Fruit fly (Drosophila melanogaster) whole organism, embryonic: Measurements from ENCODE around the gene MtnD.

Source experiments
- CG10274 ChIP-seq: fragments of 200-800 bp; sonication (Bioruptor generic); optimal IDR thresholded peaks from 3 replicates; lab custom pipeline; 2017; ENCODE audit warnings: missing biosample characterization, mild to moderate bottlenecking, missing genetic modification characterization
- CG11093 ChIP-seq: fragments of 200-800 bp; sonication (Bioruptor generic); IDR thresholded peaks from 3 replicates; pipeline ENCODE4 v1.3.6; 2022; ENCODE audit warnings: missing biosample characterization, missing genetic modification characterization
- CG11695 ChIP-seq: fragments of 200-800 bp; sonication (Bioruptor generic); IDR thresholded peaks from 3 replicates; pipeline ENCODE4 v1.3.6; 2022; ENCODE audit warnings: missing biosample characterization, missing genetic modification characterization
- CG12155 ChIP-seq: fragments of 200-800 bp; sonication (Bioruptor generic); optimal IDR thresholded peaks from 3 replicates; lab custom pipeline; 2016; ENCODE audit warnings: missing biosample characterization, missing genetic modification characterization
- CG13424 ChIP-seq: fragments of 200-800 bp; sonication (Bioruptor generic); optimal IDR thresholded peaks from 2 replicates; lab custom pipeline; 2019; ENCODE audit warnings: missing biosample characterization, mild to moderate bottlenecking, missing genetic modification characterization, moderate library complexity
- CG14860 ChIP-seq: fragments of 200-800 bp; sonication (Bioruptor generic); IDR thresholded peaks from 3 replicates; pipeline ENCODE4 v1.3.6; 2022; ENCODE audit warnings: missing biosample characterization, missing genetic modification characterization; ENCODE audit not compliant: partially characterized antibody
- CG1529 ChIP-seq: fragments of 200-800 bp; sonication (Bioruptor generic); optimal IDR thresholded peaks from 3 replicates; lab custom pipeline; 2018; ENCODE audit warnings: missing biosample characterization, missing genetic modification characterization
- CG17829 ChIP-seq: fragments of 200-800 bp; optimal IDR thresholded peaks from 2 replicates; lab custom pipeline; 2019; ENCODE audit warnings: missing biosample characterization, mild to moderate bottlenecking, missing genetic modification characterization, moderate library complexity
- CG1792 ChIP-seq: fragments of 200-800 bp; sonication (Bioruptor generic); optimal IDR thresholded peaks from 2 replicates; lab custom pipeline; 2016; ENCODE audit warnings: missing biosample characterization, missing genetic modification characterization
- CG32772 ChIP-seq: fragments of 200-800 bp; sonication (Bioruptor generic); IDR thresholded peaks from 2 replicates; pipeline ENCODE4 v1.3.6; 2022; ENCODE audit warnings: missing biosample characterization, missing genetic modification characterization
- CG33557 ChIP-seq: fragments of 200-800 bp; sonication (Bioruptor generic); optimal IDR thresholded peaks from 2 replicates; lab custom pipeline; 2019; ENCODE audit warnings: missing biosample characterization, mild to moderate bottlenecking, missing genetic modification characterization, moderate library complexity
- CG4328 ChIP-seq: fragments of 200-800 bp; sonication (Bioruptor generic); optimal IDR thresholded peaks from 3 replicates; lab custom pipeline; 2017; ENCODE audit warnings: missing biosample characterization, missing genetic modification reagents, missing genetic modification characterization
- CG4360 ChIP-seq: fragments of 200-800 bp; sonication (Bioruptor generic); IDR thresholded peaks from 2 replicates; pipeline ENCODE4 v1.3.6; 2022; ENCODE audit warnings: missing biosample characterization, missing genetic modification characterization
- CG8281 ChIP-seq: fragments of 200-800 bp; sonication (Bioruptor generic); optimal IDR thresholded peaks from 2 replicates; lab custom pipeline; 2018; ENCODE audit warnings: missing biosample characterization, mild to moderate bottlenecking, missing genetic modification characterization, moderate library complexity
- CG8290 ChIP-seq, 3 experiments: fragments of 200-800 bp; sonication (Bioruptor generic); optimal IDR thresholded peaks; 2 replicates each; lab custom pipeline; 2016 to 2019; ENCODE audit warnings: missing biosample characterization in 3 of 3, missing genetic modification characterization in 3 of 3, mild to moderate bottlenecking in 2 of 3, moderate library complexity in 1 of 3
- CG8765 ChIP-seq: fragments of 200-800 bp; sonication (Bioruptor generic); IDR thresholded peaks from 2 replicates; pipeline ENCODE4 v1.3.6; 2022; ENCODE audit warnings: missing biosample characterization, missing genetic modification characterization
- Dbx ChIP-seq: fragments of 200-800 bp; sonication (Bioruptor generic); IDR thresholded peaks from 3 replicates; pipeline ENCODE4 v1.3.6; 2022; ENCODE audit warnings: missing biosample characterization, missing genetic modification characterization
- Doc2 ChIP-seq: fragments of 200-800 bp; sonication (Bioruptor generic); IDR thresholded peaks from 2 replicates; pipeline ENCODE4 v1.3.6; 2022; ENCODE audit warnings: missing biosample characterization, missing genetic modification characterization
- Dp ChIP-seq: fragments of 200-800 bp; sonication (Bioruptor generic); optimal IDR thresholded peaks from 2 replicates; lab custom pipeline; 2018; ENCODE audit warnings: missing biosample characterization, mild to moderate bottlenecking, missing genetic modification characterization, moderate library complexity
- HLH3B ChIP-seq: fragments of 200-800 bp; sonication (Bioruptor generic); IDR thresholded peaks from 2 replicates; pipeline ENCODE4 v1.3.6; 2022; ENCODE audit warnings: missing biosample characterization, missing genetic modification characterization
- HLH54F ChIP-seq: fragments of 200-800 bp; sonication (Bioruptor generic); optimal IDR thresholded peaks from 3 replicates; lab custom pipeline; 2016; ENCODE audit warnings: missing biosample characterization, missing genetic modification characterization
- HmgD ChIP-seq: fragments of 200-800 bp; sonication (Bioruptor generic); optimal IDR thresholded peaks from 3 replicates; lab custom pipeline; 2016; ENCODE audit warnings: missing biosample characterization, missing genetic modification characterization
- Hmx ChIP-seq: fragments of 200-800 bp; sonication (Bioruptor generic); optimal IDR thresholded peaks from 2 replicates; lab custom pipeline; 2016; ENCODE audit warnings: missing biosample characterization, missing genetic modification characterization
- Sry-δ ChIP-seq: fragments of 200-800 bp; sonication (Bioruptor generic); optimal IDR thresholded peaks from 2 replicates; lab custom pipeline; 2016; ENCODE audit warnings: missing biosample characterization, missing genetic modification characterization
- Usf ChIP-seq: fragments of 200-800 bp; sonication (Bioruptor generic); optimal IDR thresholded peaks from 2 replicates; lab custom pipeline; 2017; ENCODE audit warnings: missing genotype, missing biosample characterization, missing genetic modification characterization
- az2 ChIP-seq: fragments of 200-800 bp; sonication (Bioruptor generic); optimal IDR thresholded peaks from 3 replicates; lab custom pipeline; 2016; ENCODE audit warnings: missing biosample characterization, missing genetic modification characterization
- bigmax ChIP-seq: fragments of 200-800 bp; sonication (Bioruptor generic); optimal IDR thresholded peaks from 2 replicates; lab custom pipeline; 2018; ENCODE audit warnings: missing biosample characterization, mild to moderate bottlenecking, missing genetic modification characterization
- br ChIP-seq: fragments of >200 bp; optimal IDR thresholded peaks from 2 replicates; lab custom pipeline; 2017
- bsh ChIP-seq, 2 experiments: fragments of 200-800 bp; sonication (Bioruptor generic); optimal IDR thresholded peaks; 2 replicates each; lab custom pipeline; 2017 to 2018; ENCODE audit warnings: mild to moderate bottlenecking in 2 of 2, missing biosample characterization in 2 of 2, missing genetic modification characterization in 2 of 2, moderate library complexity in 1 of 2
- chif ChIP-seq, 2 experiments: fragments of 200-800 bp; sonication (Bioruptor generic); optimal IDR thresholded peaks; 3 replicates each; lab custom pipeline; 2016; ENCODE audit warnings: missing biosample characterization in 2 of 2, missing genetic modification characterization in 2 of 2
- chm ChIP-seq: fragments of 200-800 bp; sonication (Bioruptor generic); IDR thresholded peaks from 2 replicates; pipeline ENCODE4 v1.3.6; 2022; ENCODE audit warnings: missing biosample characterization, missing genetic modification characterization
- crc ChIP-seq: fragments of 200-800 bp; sonication (Bioruptor generic); optimal IDR thresholded peaks from 2 replicates; lab custom pipeline; 2016; ENCODE audit warnings: missing biosample characterization, missing genetic modification characterization
- da ChIP-seq: fragments of 200-800 bp; sonication (Bioruptor generic); optimal IDR thresholded peaks from 2 replicates; lab custom pipeline; 2016; ENCODE audit warnings: missing biosample characterization, missing genetic modification characterization
- dysf ChIP-seq: fragments of 200-800 bp; sonication (Bioruptor generic); IDR thresholded peaks from 3 replicates; pipeline ENCODE4 v1.3.6; 2022; ENCODE audit warnings: missing biosample characterization, missing genetic modification characterization
- en ChIP-seq: fragments of 200-800 bp; sonication (Bioruptor generic); optimal IDR thresholded peaks from 2 replicates; lab custom pipeline; 2016; ENCODE audit warnings: missing biosample characterization, missing genetic modification characterization
- hkb ChIP-seq, 2 experiments: fragments of 200-800 bp in 1 of 2; fragments of >200 bp in 1 of 2; sonication (Bioruptor generic) in 1 of 2; IDR thresholded peaks in 1 of 2; optimal IDR thresholded peaks in 1 of 2; 2 replicates each; pipeline versions ENCODE4 v1.3.6 to Lab custom; 2017 to 2022; ENCODE audit warnings: missing biosample characterization in 1 of 2, missing genetic modification characterization in 1 of 2
- inv ChIP-seq: fragments of 200-800 bp; sonication (Bioruptor generic); IDR thresholded peaks from 2 replicates; pipeline ENCODE4 v1.3.6; 2022; ENCODE audit warnings: missing biosample characterization, missing genetic modification characterization; ENCODE audit not compliant: partially characterized antibody
- lbe ChIP-seq: fragments of 200-800 bp; sonication (Bioruptor generic); optimal IDR thresholded peaks from 2 replicates; lab custom pipeline; 2016; ENCODE audit warnings: missing biosample characterization, mild to moderate bottlenecking, missing genetic modification characterization
- nau ChIP-seq: fragments of 200-800 bp; sonication (Bioruptor generic); optimal IDR thresholded peaks from 3 replicates; lab custom pipeline; 2017; ENCODE audit warnings: missing biosample characterization, mild to moderate bottlenecking, missing genetic modification characterization, missing genetic modification reagents
- nom ChIP-seq: fragments of 200-800 bp; sonication (Bioruptor generic); optimal IDR thresholded peaks from 2 replicates; lab custom pipeline; 2017; ENCODE audit warnings: missing biosample characterization, missing genetic modification characterization, mild to moderate bottlenecking, moderate library complexity, missing genetic modification reagents
- pan ChIP-seq, 4 experiments: fragments of >200 bp in 3 of 4; fragments of 200-800 bp in 1 of 4; sonication (Bioruptor generic) in 1 of 4; optimal IDR thresholded peaks in 3 of 4; IDR thresholded peaks in 1 of 4; 2 replicates each; pipeline versions ENCODE4 v1.3.6 to Lab custom; 2017 to 2022; ENCODE audit warnings: missing biosample characterization in 2 of 4, missing genetic modification characterization in 2 of 4, mixed read lengths in 1 of 4
- pb ChIP-seq: fragments of 200-800 bp; sonication (Bioruptor generic); optimal IDR thresholded peaks from 3 replicates; lab custom pipeline; 2016; ENCODE audit warnings: missing biosample characterization, missing genetic modification characterization
- salm ChIP-seq: fragments of 200-800 bp; sonication (Bioruptor generic); optimal IDR thresholded peaks from 2 replicates; lab custom pipeline; 2018; ENCODE audit warnings: missing biosample characterization, mild to moderate bottlenecking, missing genetic modification characterization
- schlank ChIP-seq: fragments of 200-800 bp; sonication (Bioruptor generic); optimal IDR thresholded peaks from 2 replicates; lab custom pipeline; 2018; ENCODE audit warnings: missing biosample characterization, mild to moderate bottlenecking, missing genetic modification characterization
- tgo ChIP-seq: fragments of 200-800 bp; sonication (Bioruptor generic); IDR thresholded peaks from 3 replicates; pipeline ENCODE4 v1.3.6; 2022; ENCODE audit warnings: missing biosample characterization, missing genetic modification characterization
- twi ChIP-seq: fragments of 200-800 bp; optimal IDR thresholded peaks from 2 replicates; lab custom pipeline; 2019; ENCODE audit warnings: missing biosample characterization, mild to moderate bottlenecking, missing genetic modification characterization, moderate library complexity
- z ChIP-seq: fragments of 200-800 bp; sonication (Bioruptor generic); IDR thresholded peaks from 3 replicates; pipeline ENCODE4 v1.3.6; 2022; ENCODE audit warnings: missing biosample characterization, missing genetic modification characterization
- zfh2 ChIP-seq: fragments of 200-800 bp; sonication (Bioruptor generic); optimal IDR thresholded peaks from 2 replicates; lab custom pipeline; 2016; ENCODE audit warnings: missing biosample characterization, missing genetic modification characterization

MtnD gene

DNA sequence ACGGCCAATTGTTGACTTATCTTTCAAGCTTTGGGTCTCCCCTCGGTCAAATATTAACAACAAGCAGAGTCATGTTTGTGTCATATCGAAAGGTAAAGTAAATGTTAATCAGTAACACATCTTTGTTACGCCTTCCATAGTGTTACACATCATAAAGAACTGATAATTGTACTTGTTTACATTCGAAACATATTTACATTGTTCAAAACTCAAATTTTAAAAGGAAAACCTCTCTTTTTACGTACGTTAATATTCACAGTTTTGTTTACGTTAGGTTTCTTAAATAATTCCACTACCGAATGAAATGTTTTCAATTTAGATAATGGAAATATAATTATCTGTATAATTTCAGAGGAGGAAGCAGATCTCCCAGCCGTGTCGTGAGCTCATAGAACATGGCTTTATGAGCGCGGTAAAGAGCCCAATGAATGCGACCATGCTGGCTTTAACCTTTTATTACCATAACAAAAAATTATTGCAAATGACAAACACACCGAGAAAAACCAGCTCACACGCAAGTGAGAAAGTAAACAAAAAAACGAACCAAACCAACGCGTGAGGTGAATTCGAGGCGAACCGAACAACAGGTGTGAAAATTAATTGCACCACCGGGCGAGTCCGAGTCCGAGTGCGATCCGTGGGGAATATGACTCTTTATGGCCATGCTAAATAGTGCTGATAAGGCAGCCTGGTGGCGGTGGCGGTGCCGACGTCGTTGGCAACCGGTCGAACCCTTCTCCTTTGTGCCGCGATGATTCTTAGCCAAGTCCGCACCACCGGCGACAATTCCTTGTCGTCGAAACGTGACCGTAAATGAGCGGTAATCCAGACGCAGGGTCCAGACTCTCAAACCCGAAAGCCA lies 7.8 kb downstream of the MtnD start (continued):
- no peak for TF ChIP-seq zfh2 (GFP tag; lab: Kevin White, UChicago)
- TF ChIP-seq crc (GFP tag; lab: Kevin White, UChicago) = no peak
- TF ChIP-seq CG17829 (tag; lab: Kevin White, UChicago) = no peak
- TF ChIP-seq CG1529 (GFP tag; lab: Kevin White, UChicago) = peak; percentile 71
- no peak for TF ChIP-seq CG8290 (GFP tag; optimal IDR thresholded peaks at IDR 0.05; lab: Kevin White, UChicago)
- TF ChIP-seq CG8290 (tag; optimal IDR thresholded peaks at IDR 0.05; lab: Kevin White, UChicago) = peak in 1 of 2 experiments; percentile 39
- TF ChIP-seq HLH3B (GFP tag; lab: Robert Waterston, UW) = peak; percentile 49; the same call in 1 of the 2 replicates
- no peak for TF ChIP-seq Doc2 (GFP tag; lab: Robert Waterston, UW)
- peak; percentile 84 for TF ChIP-seq CG33557
- no peak for TF ChIP-seq bigmax (GFP tag; lab: Kevin White, UChicago)
- TF ChIP-seq chif (GFP tag; optimal IDR thresholded peaks at IDR 0.05; lab: Kevin White, UChicago) = peak; percentile 14 to 46
- TF ChIP-seq Hmx = no peak
- TF ChIP-seq HmgD (GFP tag; lab: Kevin White, UChicago) = no peak
- no peak; the same call in 2 of the 3 replicates for TF ChIP-seq tgo (GFP tag; lab: Robert Waterston, UW)
- TF ChIP-seq twi = no peak
- peak; percentile 52; the same call in 1 of the 3 replicates for TF ChIP-seq z (GFP tag; lab: Robert Waterston, UW)
- TF ChIP-seq CG11093 (GFP tag; lab: Robert Waterston, UW) = no peak
- no peak for TF ChIP-seq da (GFP tag; lab: Kevin White, UChicago)
- no peak for TF ChIP-seq az2 (GFP tag; lab: Kevin White, UChicago)
- TF ChIP-seq HLH54F (GFP tag; lab: Kevin White, UChicago) = no peak
- peak; percentile 37 for TF ChIP-seq CG13424 (tag; lab: Kevin White, UChicago)
- TF ChIP-seq Sry-δ = no peak
- no peak for TF ChIP-seq pan (optimal IDR thresholded peaks at IDR 0.05; lab: Kevin White, UChicago)
- TF ChIP-seq pan (GFP tag; optimal IDR thresholded peaks at IDR 0.05 in 1 of 2, IDR thresholded peaks at IDR 0.05 in 1 of 2) = no peak
- no peak for TF ChIP-seq CG32772 (GFP tag; lab: Robert Waterston, UW)
- TF ChIP-seq CG1792 (GFP tag; lab: Kevin White, UChicago) = no peak
- TF ChIP-seq en (GFP tag; lab: Kevin White, UChicago) = no peak
- no peak for TF ChIP-seq bsh (GFP tag; optimal IDR thresholded peaks at IDR 0.05; lab: Kevin White, UChicago)
- TF ChIP-seq CG11695 (GFP tag; lab: Robert Waterston, UW) = peak; percentile 56; the same call in 1 of the 3 replicates
- TF ChIP-seq br (lab: Kevin White, UChicago) = no peak
- no peak for TF ChIP-seq dysf (GFP tag; lab: Robert Waterston, UW)
- no peak for TF ChIP-seq Dp (GFP tag; lab: Kevin White, UChicago)
- no peak for TF ChIP-seq CG8765 (GFP tag; lab: Robert Waterston, UW)
- TF ChIP-seq hkb (optimal IDR thresholded peaks at IDR 0.05; lab: Kevin White, UChicago) = no peak
- peak; percentile 46; the same call in 1 of the 2 replicates for TF ChIP-seq hkb (GFP tag; IDR thresholded peaks at IDR 0.05; lab: Robert Waterston, UW)
- TF ChIP-seq inv (GFP tag; lab: Robert Waterston, UW) = no peak
- TF ChIP-seq lbe (GFP tag; lab: Kevin White, UChicago) = no peak
- no peak for TF ChIP-seq CG4360 (GFP tag; lab: Robert Waterston, UW)
- no peak for TF ChIP-seq Dbx
- TF ChIP-seq CG8281 (tag; lab: Kevin White, UChicago) = peak; percentile 16
- TF ChIP-seq CG14860 (GFP tag; lab: Robert Waterston, UW) = no peak
- no peak for TF ChIP-seq nom
- TF ChIP-seq pb (GFP tag; lab: Kevin White, UChicago) = no peak
- TF ChIP-seq Usf (GFP tag; lab: Kevin White, UChicago) = no peak
- peak; percentile 36 for TF ChIP-seq CG4328 (GFP tag; lab: Kevin White, UChicago)
- TF ChIP-seq schlank (tag; lab: Kevin White, UChicago) = no peak
- TF ChIP-seq salm (tag; lab: Kevin White, UChicago) = peak; percentile 4
- no peak for TF ChIP-seq CG12155 (GFP tag; lab: Kevin White, UChicago)
- no peak for TF ChIP-seq CG10274
- peak; percentile 67; the same call in 1 of the 2 replicates for TF ChIP-seq chm (GFP tag; lab: Robert Waterston, UW)
- no peak for TF ChIP-seq nau (GFP tag; lab: Kevin White, UChicago)
